Worm (Caenorhabditis elegans) whole organism, late embryonic: ENCODE results near the gene T03G6.3.

Experiments
- C08G9.2 ChIP-seq: sonication (generic microtip); optimal IDR thresholded peaks from 2 replicates; lab custom pipeline; 2016; ENCODE audit warnings: mild to moderate bottlenecking, missing genetic modification characterization, moderate library complexity, missing compliant biosample characterization
- F13H6.1 ChIP-seq: sonication (generic microtip); optimal IDR thresholded peaks from 2 replicates; lab custom pipeline; 2016; ENCODE audit warnings: missing genetic modification characterization, missing compliant biosample characterization
- K02D7.2 ChIP-seq: sonication (generic microtip); optimal IDR thresholded peaks from 2 replicates; lab custom pipeline; 2017; ENCODE audit warnings: mild to moderate bottlenecking, missing genetic modification characterization, missing compliant biosample characterization
- K09A11.1 ChIP-seq: sonication (generic microtip); optimal IDR thresholded peaks from 2 replicates; lab custom pipeline; 2017; ENCODE audit warnings: antibody characterized with exemption, mild to moderate bottlenecking, missing genetic modification characterization, missing compliant biosample characterization; ENCODE audit not compliant: insufficient read depth
- T23F11.4 ChIP-seq: fragments of 200-800 bp; sonication (Bioruptor generic); optimal IDR thresholded peaks from 2 replicates; lab custom pipeline; 2018; ENCODE audit warnings: mild to moderate bottlenecking, missing genetic modification characterization, missing compliant biosample characterization
- Y22D7AL.16 ChIP-seq: sonication (generic microtip); optimal IDR thresholded peaks from 2 replicates; lab custom pipeline; 2016; ENCODE audit warnings: missing genetic modification characterization, missing compliant biosample characterization
- ceh-14 ChIP-seq: sonication (generic microtip); optimal IDR thresholded peaks from 2 replicates; lab custom pipeline; 2016; ENCODE audit warnings: missing genotype, missing genetic modification characterization, missing compliant biosample characterization
- ceh-19 ChIP-seq: fragments of 200-800 bp; sonication (Bioruptor generic); optimal IDR thresholded peaks from 2 replicates; lab custom pipeline; 2018; ENCODE audit warnings: mild to moderate bottlenecking, missing genetic modification characterization, missing compliant biosample characterization
- ceh-22 ChIP-seq: sonication (generic microtip); optimal IDR thresholded peaks from 2 replicates; lab custom pipeline; 2017; ENCODE audit warnings: missing biosample characterization, missing genetic modification characterization
- ceh-30 ChIP-seq: fragments of 150-350 bp; optimal IDR thresholded peaks from 2 replicates; lab custom pipeline; 2014; ENCODE audit warnings: missing biosample characterization, missing genetic modification characterization
- ceh-31 ChIP-seq: sonication (generic microtip); optimal IDR thresholded peaks from 2 replicates; lab custom pipeline; 2016; ENCODE audit warnings: missing genetic modification characterization, missing compliant biosample characterization
- ceh-48 ChIP-seq: sonication (generic microtip); optimal IDR thresholded peaks from 2 replicates; lab custom pipeline; 2016; ENCODE audit warnings: missing genetic modification characterization, inconsistent platforms, missing compliant biosample characterization
- ceh-9 ChIP-seq: sonication (generic microtip); optimal IDR thresholded peaks from 2 replicates; lab custom pipeline; 2016; ENCODE audit warnings: mild to moderate bottlenecking, missing genetic modification characterization, inconsistent platforms, missing compliant biosample characterization
- che-1 ChIP-seq: sonication (generic microtip); optimal IDR thresholded peaks from 2 replicates; lab custom pipeline; 2016; ENCODE audit warnings: mild to moderate bottlenecking, missing genetic modification characterization, missing compliant biosample characterization
- dmd-4 ChIP-seq: sonication (generic microtip); optimal IDR thresholded peaks from 2 replicates; lab custom pipeline; 2016; ENCODE audit warnings: borderline replicate concordance, missing genetic modification characterization, missing compliant biosample characterization
- dve-1 ChIP-seq: sonication (generic microtip); optimal IDR thresholded peaks from 2 replicates; lab custom pipeline; 2017; ENCODE audit warnings: antibody characterized with exemption, mild to moderate bottlenecking, missing genetic modification characterization, missing compliant biosample characterization
- elt-2 ChIP-seq: sonication (generic microtip); optimal IDR thresholded peaks from 2 replicates; lab custom pipeline; 2016; ENCODE audit warnings: missing genetic modification reagents, missing genetic modification characterization, missing compliant biosample characterization
- elt-4 ChIP-seq: sonication (generic microtip); optimal IDR thresholded peaks from 2 replicates; lab custom pipeline; 2016; ENCODE audit warnings: missing genetic modification characterization, missing compliant biosample characterization
- ets-4 ChIP-seq: sonication (generic microtip); optimal IDR thresholded peaks from 2 replicates; lab custom pipeline; 2016; ENCODE audit warnings: missing genetic modification characterization, missing compliant biosample characterization
- eyg-1 ChIP-seq: sonication (generic microtip); optimal IDR thresholded peaks from 2 replicates; lab custom pipeline; 2016; ENCODE audit warnings: missing genotype, missing genetic modification characterization, missing compliant biosample characterization
- fax-1 ChIP-seq: sonication (generic microtip); optimal IDR thresholded peaks from 2 replicates; lab custom pipeline; 2016; ENCODE audit warnings: missing genotype, missing genetic modification characterization, missing compliant biosample characterization
- fkh-10 ChIP-seq: fragments of 150-350 bp; optimal IDR thresholded peaks from 2 replicates; lab custom pipeline; 2014; ENCODE audit warnings: missing biosample characterization, missing genetic modification reagents, missing genetic modification characterization
- fkh-6 ChIP-seq: sonication (generic microtip); optimal IDR thresholded peaks from 2 replicates; lab custom pipeline; 2016; ENCODE audit warnings: missing genetic modification characterization, missing compliant biosample characterization
- gmeb-2 ChIP-seq: sonication (generic microtip); optimal IDR thresholded peaks from 2 replicates; lab custom pipeline; 2016; ENCODE audit warnings: missing genetic modification characterization, inconsistent platforms, missing compliant biosample characterization
- hlh-13 ChIP-seq: fragments of 200-800 bp; sonication (Bioruptor generic); optimal IDR thresholded peaks from 2 replicates; lab custom pipeline; 2018; ENCODE audit warnings: mild to moderate bottlenecking, missing genetic modification characterization, missing compliant biosample characterization
- hlh-15 ChIP-seq: sonication (generic microtip); optimal IDR thresholded peaks from 2 replicates; lab custom pipeline; 2016; ENCODE audit warnings: missing genetic modification characterization, missing compliant biosample characterization
- hlh-30 ChIP-seq: sonication (generic microtip); optimal IDR thresholded peaks from 2 replicates; lab custom pipeline; 2017; ENCODE audit warnings: antibody characterized with exemption, missing genetic modification characterization, missing compliant biosample characterization; ENCODE audit not compliant: insufficient read depth
- hlh-6 ChIP-seq: sonication (generic microtip); optimal IDR thresholded peaks from 2 replicates; lab custom pipeline; 2016; ENCODE audit warnings: missing genotype, missing genetic modification characterization, missing compliant biosample characterization
- hlh-8 ChIP-seq: sonication (generic microtip); optimal IDR thresholded peaks from 2 replicates; lab custom pipeline; 2016; ENCODE audit warnings: missing genotype, missing genetic modification characterization, missing compliant biosample characterization
- lim-6 ChIP-seq: sonication (generic microtip); optimal IDR thresholded peaks from 2 replicates; lab custom pipeline; 2016; ENCODE audit warnings: missing genetic modification characterization, missing compliant biosample characterization
- lin-11 ChIP-seq: fragments of 200-800 bp; sonication (Bioruptor generic); optimal IDR thresholded peaks from 2 replicates; lab custom pipeline; 2018; ENCODE audit warnings: mild to moderate bottlenecking, missing genetic modification characterization, missing compliant biosample characterization
- nfya-1 ChIP-seq: sonication (generic microtip); optimal IDR thresholded peaks from 2 replicates; lab custom pipeline; 2017; ENCODE audit warnings: missing genetic modification characterization, mild to moderate bottlenecking, missing compliant biosample characterization, antibody characterized with exemption, moderate library complexity
- nhr-11 ChIP-seq: fragments of 150-350 bp; optimal IDR thresholded peaks from 2 replicates; lab custom pipeline; 2014; ENCODE audit warnings: missing biosample characterization, missing genetic modification characterization
- nhr-232 ChIP-seq: sonication (generic microtip); optimal IDR thresholded peaks from 2 replicates; lab custom pipeline; 2016; ENCODE audit warnings: missing genetic modification characterization, missing compliant biosample characterization
- npax-4 ChIP-seq: sonication (generic microtip); optimal IDR thresholded peaks from 2 replicates; lab custom pipeline; 2016; ENCODE audit warnings: missing genetic modification characterization, missing compliant biosample characterization
- odd-2 ChIP-seq: sonication (generic microtip); optimal IDR thresholded peaks from 2 replicates; lab custom pipeline; 2017; ENCODE audit warnings: antibody characterized with exemption, mild to moderate bottlenecking, missing genetic modification characterization, missing compliant biosample characterization
- pat-9 ChIP-seq: fragments of 200-800 bp; sonication (Bioruptor generic); optimal IDR thresholded peaks from 2 replicates; lab custom pipeline; 2018; ENCODE audit warnings: mild to moderate bottlenecking, missing genetic modification characterization, moderate library complexity, missing compliant biosample characterization
- pax-1 ChIP-seq: fragments of 150-350 bp; optimal IDR thresholded peaks from 2 replicates; lab custom pipeline; 2014; ENCODE audit warnings: missing biosample characterization, missing genetic modification characterization
- pha-2 ChIP-seq: sonication (generic microtip); optimal IDR thresholded peaks from 2 replicates; lab custom pipeline; 2017; ENCODE audit warnings: mild to moderate bottlenecking, missing genetic modification characterization, missing compliant biosample characterization
- pha-4 ChIP-seq: fragments of 150-350 bp; optimal IDR thresholded peaks from 2 replicates; lab custom pipeline; 2018; ENCODE audit warnings: missing biosample characterization, missing genetic modification reagents, missing genetic modification characterization
- pqm-1 ChIP-seq: sonication (generic microtip); optimal IDR thresholded peaks from 2 replicates; lab custom pipeline; 2016; ENCODE audit warnings: missing genetic modification characterization, missing compliant biosample characterization
- pros-1 ChIP-seq: fragments of 150-350 bp; optimal IDR thresholded peaks from 2 replicates; lab custom pipeline; 2014; ENCODE audit warnings: missing biosample characterization, missing genetic modification reagents, missing genetic modification characterization
- ref-2 ChIP-seq: sonication (generic microtip); optimal IDR thresholded peaks from 2 replicates; lab custom pipeline; 2016; ENCODE audit warnings: missing genetic modification characterization, missing compliant biosample characterization
- rnt-1 ChIP-seq: sonication (generic microtip); optimal IDR thresholded peaks from 2 replicates; lab custom pipeline; 2016; ENCODE audit warnings: missing genetic modification characterization, missing compliant biosample characterization
- sdc-2 ChIP-seq: sonication (generic microtip); optimal IDR thresholded peaks from 2 replicates; lab custom pipeline; 2016; ENCODE audit warnings: missing genotype, missing genetic modification characterization, missing compliant biosample characterization
- syd-9 ChIP-seq: sonication (generic microtip); optimal IDR thresholded peaks from 2 replicates; lab custom pipeline; 2016; ENCODE audit warnings: mild to moderate bottlenecking, missing genetic modification characterization, moderate library complexity, missing compliant biosample characterization
- tbx-2 ChIP-seq: sonication (generic microtip); optimal IDR thresholded peaks from 2 replicates; lab custom pipeline; 2016; ENCODE audit warnings: missing genetic modification characterization, missing compliant biosample characterization
- tbx-7 ChIP-seq: sonication (generic microtip); optimal IDR thresholded peaks from 2 replicates; lab custom pipeline; 2016; ENCODE audit warnings: missing genotype, missing genetic modification characterization, missing compliant biosample characterization
- ttx-3 ChIP-seq: sonication (generic microtip); optimal IDR thresholded peaks from 2 replicates; lab custom pipeline; 2016; ENCODE audit warnings: missing genetic modification reagents, missing genetic modification characterization, missing compliant biosample characterization
- unc-42 ChIP-seq: sonication (generic microtip); optimal IDR thresholded peaks from 2 replicates; lab custom pipeline; 2016; ENCODE audit warnings: missing genotype, missing genetic modification characterization, missing compliant biosample characterization
- unc-55 ChIP-seq: sonication (generic microtip); optimal IDR thresholded peaks from 2 replicates; lab custom pipeline; 2017; ENCODE audit warnings: missing biosample characterization, missing genetic modification reagents, missing genetic modification characterization
- unc-86 ChIP-seq: sonication (generic microtip); optimal IDR thresholded peaks from 2 replicates; lab custom pipeline; 2016; ENCODE audit warnings: missing genetic modification characterization, missing compliant biosample characterization
- zip-5 ChIP-seq: sonication (generic microtip); optimal IDR thresholded peaks from 2 replicates; lab custom pipeline; 2016; ENCODE audit warnings: missing genetic modification characterization, missing compliant biosample characterization
- ztf-16 ChIP-seq: sonication (generic microtip); optimal IDR thresholded peaks from 2 replicates; lab custom pipeline; 2017; ENCODE audit warnings: missing genetic modification characterization, missing compliant biosample characterization

The T03G6.3 gene

DNA sequence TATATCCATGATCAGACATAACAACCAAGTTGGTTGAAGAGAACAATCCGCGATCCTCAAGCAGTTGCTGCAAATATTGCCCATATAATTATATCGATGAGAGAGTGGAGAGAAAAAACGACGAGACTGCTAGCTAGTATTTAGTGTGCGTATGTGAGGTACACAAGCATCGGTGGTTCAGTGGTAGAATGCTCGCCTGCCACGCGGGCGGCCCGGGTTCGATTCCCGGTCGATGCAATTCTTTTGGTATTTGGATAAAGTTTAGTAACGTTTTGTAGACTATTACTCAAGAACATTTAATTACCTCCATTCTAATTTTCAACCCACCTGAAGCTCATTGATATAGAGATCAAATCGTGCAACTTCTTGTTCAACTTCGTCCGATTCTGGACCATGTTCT, 2.4 kb downstream of the T03G6.3 start:
- TF ChIP-seq ceh-9 (tag; lab: Kevin White, UChicago) (no peak), lim-6 (tag; lab: Kevin White, UChicago) (no peak), C08G9.2 (tag; lab: Kevin White, UChicago) (peak; percentile 71), pros-1 (tag; lab: Kevin White, UChicago) (peak; percentile 18), ceh-14 (tag; lab: Kevin White, UChicago) (peak; percentile 46), nfya-1 (tag; lab: Kevin White, UChicago) (peak; percentile 61), elt-4 (tag; lab: Kevin White, UChicago) (no peak), fkh-6 (tag; lab: Kevin White, UChicago) (peak; percentile 64), ttx-3 (peak; percentile 77), F13H6.1 (tag; lab: Kevin White, UChicago) (peak; percentile 24), hlh-30 (tag; lab: Kevin White, UChicago) (peak; percentile 20), nhr-232 (peak; percentile 77), pqm-1 (no peak), ceh-48 (tag; lab: Kevin White, UChicago) (peak; percentile 52), syd-9 (tag; lab: Kevin White, UChicago) (peak; percentile 20), dmd-4 (tag; lab: Kevin White, UChicago) (peak; percentile 58), ceh-31 (tag; lab: Kevin White, UChicago) (peak; percentile 58), pha-4 (tag; lab: Kevin White, UChicago) (no peak), ref-2 (tag; lab: Kevin White, UChicago) (peak; percentile 64), lin-11 (tag; lab: Kevin White, UChicago) (peak; percentile 69), elt-2 (tag; lab: Kevin White, UChicago) (peak; percentile 86), pat-9 (tag; lab: Kevin White, UChicago) (peak; percentile 80), hlh-13 (peak; percentile 64), fax-1 (tag; lab: Kevin White, UChicago) (peak; percentile 27), zip-5 (tag; lab: Kevin White, UChicago) (peak; percentile 13), hlh-15 (tag; lab: Kevin White, UChicago) (peak; percentile 43), eyg-1 (tag; lab: Kevin White, UChicago) (peak; percentile 48), hlh-8 (tag; lab: Kevin White, UChicago) (no peak), ets-4 (tag; lab: Kevin White, UChicago) (no peak), rnt-1 (tag; lab: Kevin White, UChicago) (peak; percentile 30), ceh-22 (tag; lab: Kevin White, UChicago) (no peak), hlh-6 (tag; lab: Kevin White, UChicago) (peak; percentile 70), ztf-16 (peak; percentile 71), odd-2 (peak; percentile 33), unc-86 (tag; lab: Kevin White, UChicago) (peak; percentile 86), dve-1 (peak; percentile 49), unc-42 (peak; percentile 16), gmeb-2 (tag; lab: Kevin White, UChicago) (peak; percentile 79), pha-2 (tag; lab: Kevin White, UChicago) (peak; percentile 70), sdc-2 (tag; lab: Kevin White, UChicago) (peak; percentile 93), nhr-11 (tag; lab: Kevin White, UChicago) (no peak), unc-55 (GFP tag; lab: Kevin White, UChicago) (no peak), tbx-7 (tag; lab: Kevin White, UChicago) (peak; percentile 12), ceh-30 (tag; lab: Kevin White, UChicago) (no peak), npax-4 (tag; lab: Kevin White, UChicago) (no peak), fkh-10 (no peak), tbx-2 (peak; percentile 78), K09A11.1 (tag; lab: Kevin White, UChicago) (peak; percentile 49), K02D7.2 (tag; lab: Kevin White, UChicago) (peak; percentile 63), T23F11.4 (peak; percentile 85), Y22D7AL.16 (tag; lab: Kevin White, UChicago) (peak; percentile 79), ceh-19 (GFP tag; lab: Kevin White, UChicago) (peak; percentile 75), che-1 (tag; lab: Kevin White, UChicago) (peak; percentile 75), pax-1 (no peak)
